Fruit fly (Drosophila melanogaster): Measurements from ENCODE around the gene CG13639.

CG13639 gene

dm6 chr3R:24860316-24860826, at the start of gene CG13639:
TSS of gene CG13639 (minus strand) at chr3R:24860366.
- no peak for TF ChIP-seq noc (tag; optimal IDR thresholded peaks at IDR 0.05)

- no peak for TF ChIP-seq noc (tag; optimal IDR thresholded peaks at IDR 0.05)
Measured at dm6 chr3R:24908034-24908433, 47.9 kb upstream of the CG13639 start.

- no peak for TF ChIP-seq noc (tag; optimal IDR thresholded peaks at IDR 0.05)
Measured at dm6 chr3R:24906648-24907047, 46.5 kb upstream of the CG13639 start.

- no peak for TF ChIP-seq noc (tag; optimal IDR thresholded peaks at IDR 0.05)
Measured at dm6 chr3R:24905959-24906634, 45.9 kb upstream of the CG13639 start, which contains the start of gene CG13643. TSS of gene CG13643 (minus strand) at chr3R:24906004.

- no peak for TF ChIP-seq noc (tag; optimal IDR thresholded peaks at IDR 0.05)
Measured at dm6 chr3R:24900816-24901215, 40.6 kb upstream of the CG13639 start, which contains the start of gene CG10845. TSS of gene CG10845 (plus strand) at chr3R:24901116.

- no peak for TF ChIP-seq noc (tag; optimal IDR thresholded peaks at IDR 0.05)
Measured at dm6 chr3R:24894419-24895206, 34.4 kb upstream of the CG13639 start, which contains the start of the genes CG31121 and CG11069. TSS of gene CG31121 (minus strand) at chr3R:24894605. TSS of gene CG11069 (plus strand) at chr3R:24894742.

- peak; percentile 91 for TF ChIP-seq noc (tag; optimal IDR thresholded peaks at IDR 0.05)
Measured at dm6 chr3R:24893320-24893955, 33.3 kb upstream of the CG13639 start.

- TF ChIP-seq noc (tag; optimal IDR thresholded peaks at IDR 0.05): peak; percentile 21
Measured at dm6 chr3R:24890919-24891318, 30.8 kb upstream of the CG13639 start.

dm6 chr3R:24890217-24890616, 30.1 kb upstream of the CG13639 start:
- no peak for TF ChIP-seq noc (tag; optimal IDR thresholded peaks at IDR 0.05)

dm6 chr3R:24889303-24889892, 29.2 kb upstream of the CG13639 start:
- TF ChIP-seq noc (tag; optimal IDR thresholded peaks at IDR 0.05): no peak

- no peak for TF ChIP-seq noc (tag; optimal IDR thresholded peaks at IDR 0.05)
Measured at dm6 chr3R:24888418-24888817, 28.3 kb upstream of the CG13639 start.

- no peak for TF ChIP-seq noc (tag; optimal IDR thresholded peaks at IDR 0.05)
Measured at dm6 chr3R:24886470-24886869, 26.3 kb upstream of the CG13639 start.

- TF ChIP-seq noc (tag; optimal IDR thresholded peaks at IDR 0.05): no peak
Measured at dm6 chr3R:24878655-24879054, 18.5 kb upstream of the CG13639 start.

- no peak for TF ChIP-seq noc (tag; optimal IDR thresholded peaks at IDR 0.05)
Measured at dm6 chr3R:24876843-24877457, 16.8 kb upstream of the CG13639 start, which contains the start of the genes CG11089 and CG31381. TSS of gene CG11089 (plus strand) at chr3R:24877045. TSS of gene CG31381 (plus strand) at chr3R:24877045.
